Fruit fly (Drosophila melanogaster): ENCODE results near the gene RpS19a.

The RpS19a gene

dm6 chrX:16637106-16637590, 546 bp upstream of the RpS19a start, which contains the start of gene Rok:
Gene Rok (minus strand): TSS chrX:16637414.
- TF ChIP-seq CG12768 (GFP tag; optimal IDR thresholded peaks at IDR 0.05) (no peak), CG7101 (tag; optimal IDR thresholded peaks at IDR 0.05) (no peak), tj (GFP tag; optimal IDR thresholded peaks at IDR 0.05) (peak; percentile 41), cic (GFP tag; optimal IDR thresholded peaks at IDR 0.05) (peak; percentile 30)

DNA sequence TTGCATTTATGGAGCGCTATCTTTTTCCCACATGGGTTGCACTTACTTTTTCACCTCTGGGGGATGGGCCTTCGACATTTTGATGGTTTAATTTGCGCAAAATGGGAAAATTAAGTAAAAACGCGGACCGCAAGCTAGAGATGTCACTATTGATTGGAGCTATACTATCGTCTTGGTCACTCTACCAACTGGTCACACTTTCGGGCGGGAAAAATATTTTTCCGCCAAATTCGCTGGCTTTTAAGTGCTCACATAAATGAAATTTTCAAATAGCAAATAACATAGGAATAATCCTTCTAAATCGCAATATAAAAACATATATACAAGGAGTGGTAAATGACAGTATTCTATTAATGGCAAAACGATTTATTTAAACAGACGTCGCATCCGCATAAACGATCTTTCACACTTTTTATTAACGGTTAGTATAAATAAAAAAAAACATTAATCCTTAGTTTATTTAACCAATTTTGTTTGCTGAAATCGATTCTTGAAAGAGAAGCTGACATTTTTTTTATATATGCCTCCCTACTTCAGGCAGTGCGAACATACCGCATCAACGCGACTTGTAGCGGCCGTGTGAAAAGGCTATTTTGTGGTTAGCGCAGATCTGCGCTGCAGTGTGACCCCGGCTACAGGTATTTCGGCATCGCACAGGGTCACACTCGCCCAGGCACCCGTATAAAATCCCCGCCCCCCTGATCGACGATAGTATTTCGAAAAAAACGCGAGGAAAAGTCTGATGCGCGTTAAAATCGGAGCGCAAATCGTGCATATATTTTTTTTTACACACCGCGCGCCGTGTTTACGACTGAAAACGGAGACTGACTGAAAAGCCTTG, 2.8 kb downstream of the RpS19a start, which contains the start of the genes SNRPG and mthl1:
Gene SNRPG (minus strand): TSS at position 160 of the 841 bp plus-strand sequence.
Gene mthl1 (plus strand): TSS at position 709 of the 841 bp plus-strand sequence.
- TF ChIP-seq tj (GFP tag; optimal IDR thresholded peaks at IDR 0.05) (no peak), CG5204 (GFP tag; optimal IDR thresholded peaks at IDR 0.05) (peak; percentile 81), Hr96 (GFP tag; optimal IDR thresholded peaks at IDR 0.05) (no peak), Clk (GFP tag; optimal IDR thresholded peaks at IDR 0.05) (peak; percentile 52), CG11617 (GFP tag; optimal IDR thresholded peaks at IDR 0.05) (peak; percentile 63), kay (GFP tag; ENCODE audit: borderline replicate concordance) (no peak), cnc (optimal IDR thresholded peaks at IDR 0.05) (no peak), bab1 (GFP tag; optimal IDR thresholded peaks at IDR 0.05) (peak; percentile 58), CG7045 (GFP tag; optimal IDR thresholded peaks at IDR 0.05) (peak; percentile 54), CG1620 (GFP tag; optimal IDR thresholded peaks at IDR 0.05) (peak; percentile 77), CG12768 (GFP tag; optimal IDR thresholded peaks at IDR 0.05) (peak; percentile 73), Mnt (GFP tag; optimal IDR thresholded peaks at IDR 0.05) (peak; percentile 71), ovo (GFP tag; optimal IDR thresholded peaks at IDR 0.05) (peak; percentile 36), CG33017 (tag; optimal IDR thresholded peaks at IDR 0.05) (no peak), Crg-1 (GFP tag; optimal IDR thresholded peaks at IDR 0.05) (peak; percentile 40), CG7101 (tag; optimal IDR thresholded peaks at IDR 0.05) (peak; percentile 73), cic (GFP tag; optimal IDR thresholded peaks at IDR 0.05) (no peak), pad (GFP tag; optimal IDR thresholded peaks at IDR 0.05) (peak; percentile 64), toe (GFP tag; optimal IDR thresholded peaks at IDR 0.05) (peak; percentile 63), CG14711 (tag; optimal IDR thresholded peaks at IDR 0.05) (peak; percentile 63)

DNA sequence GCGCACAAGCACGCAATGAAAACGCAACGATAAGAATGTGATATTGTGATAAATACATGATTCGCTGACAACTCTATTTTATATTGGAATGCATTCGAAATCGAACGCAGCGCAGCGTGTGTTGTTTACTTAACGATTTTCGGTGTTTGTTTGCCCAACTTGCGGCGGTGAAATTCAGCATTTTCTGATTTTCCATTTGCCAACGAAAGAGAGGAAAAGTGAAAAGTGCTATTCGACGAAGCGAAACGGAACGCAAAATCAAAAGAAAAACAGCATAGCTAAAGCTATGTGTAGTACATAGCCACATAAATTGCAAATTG, 3.4 kb downstream of the RpS19a start:
- no peak for TF ChIP-seq CG33017 (tag; optimal IDR thresholded peaks at IDR 0.05)
- no peak for TF ChIP-seq CG14711 (tag; optimal IDR thresholded peaks at IDR 0.05)
- peak; percentile 90 for TF ChIP-seq tj (GFP tag; optimal IDR thresholded peaks at IDR 0.05)

- no peak for TF ChIP-seq Mnt (GFP tag; optimal IDR thresholded peaks at IDR 0.05)
- no peak for TF ChIP-seq CG1620 (GFP tag; optimal IDR thresholded peaks at IDR 0.05)
- TF ChIP-seq Crg-1 (GFP tag; optimal IDR thresholded peaks at IDR 0.05) = no peak
- no peak for TF ChIP-seq toe (GFP tag; optimal IDR thresholded peaks at IDR 0.05)
- no peak for TF ChIP-seq CG12768 (GFP tag; optimal IDR thresholded peaks at IDR 0.05)
- no peak for TF ChIP-seq tj (GFP tag; optimal IDR thresholded peaks at IDR 0.05)
- TF ChIP-seq CG33017 (tag; optimal IDR thresholded peaks at IDR 0.05) = no peak
- TF ChIP-seq CG7101 (tag; optimal IDR thresholded peaks at IDR 0.05) = no peak
- no peak for TF ChIP-seq Hr96 (GFP tag; optimal IDR thresholded peaks at IDR 0.05)
- TF ChIP-seq cic (GFP tag; optimal IDR thresholded peaks at IDR 0.05) = no peak
- TF ChIP-seq CG11617 (GFP tag; optimal IDR thresholded peaks at IDR 0.05) = no peak
- no peak for TF ChIP-seq cnc (optimal IDR thresholded peaks at IDR 0.05)
- no peak for TF ChIP-seq CG14711 (tag; optimal IDR thresholded peaks at IDR 0.05)
- no peak for TF ChIP-seq CG5204 (GFP tag; optimal IDR thresholded peaks at IDR 0.05)
- no peak for TF ChIP-seq bab1 (GFP tag; optimal IDR thresholded peaks at IDR 0.05)
These were observed 5.8 kb downstream of the RpS19a start for dm6 chrX:16643363-16643946.

dm6 chrX:16644535-16645131, 6.9 kb downstream of the RpS19a start:
- no peak for TF ChIP-seq cnc (optimal IDR thresholded peaks at IDR 0.05)
- TF ChIP-seq CG1620 (GFP tag; optimal IDR thresholded peaks at IDR 0.05) = no peak
- TF ChIP-seq CG5204 (GFP tag; optimal IDR thresholded peaks at IDR 0.05) = no peak
- TF ChIP-seq CG12768 (GFP tag; optimal IDR thresholded peaks at IDR 0.05) = no peak
- TF ChIP-seq bab1 (GFP tag; optimal IDR thresholded peaks at IDR 0.05) = no peak
- no peak for TF ChIP-seq CG33017 (tag; optimal IDR thresholded peaks at IDR 0.05)
- no peak for TF ChIP-seq Crg-1 (GFP tag; optimal IDR thresholded peaks at IDR 0.05)
- TF ChIP-seq Hr96 (GFP tag; optimal IDR thresholded peaks at IDR 0.05) = no peak
- TF ChIP-seq kay (GFP tag; ENCODE audit: borderline replicate concordance) = no peak
- no peak for TF ChIP-seq pad (GFP tag; optimal IDR thresholded peaks at IDR 0.05)
- no peak for TF ChIP-seq CG14711 (tag; optimal IDR thresholded peaks at IDR 0.05)
- no peak for TF ChIP-seq Clk (GFP tag; optimal IDR thresholded peaks at IDR 0.05)
- no peak for TF ChIP-seq CG7045 (GFP tag; optimal IDR thresholded peaks at IDR 0.05)
- TF ChIP-seq cic (GFP tag; optimal IDR thresholded peaks at IDR 0.05) = no peak
- no peak for TF ChIP-seq Mnt (GFP tag; optimal IDR thresholded peaks at IDR 0.05)
- TF ChIP-seq ovo (GFP tag; optimal IDR thresholded peaks at IDR 0.05) = no peak

dm6 chrX:16645472-16645871, 7.8 kb downstream of the RpS19a start:
- no peak for TF ChIP-seq CG12768 (GFP tag; optimal IDR thresholded peaks at IDR 0.05)
- TF ChIP-seq Clk (GFP tag; optimal IDR thresholded peaks at IDR 0.05) = no peak
- no peak for TF ChIP-seq cnc (optimal IDR thresholded peaks at IDR 0.05)
- TF ChIP-seq CG1620 (GFP tag; optimal IDR thresholded peaks at IDR 0.05) = no peak
- no peak for TF ChIP-seq Crg-1 (GFP tag; optimal IDR thresholded peaks at IDR 0.05)
- TF ChIP-seq CG33017 (tag; optimal IDR thresholded peaks at IDR 0.05) = no peak
- TF ChIP-seq cic (GFP tag; optimal IDR thresholded peaks at IDR 0.05) = no peak
- TF ChIP-seq CG5204 (GFP tag; optimal IDR thresholded peaks at IDR 0.05) = no peak
- no peak for TF ChIP-seq bab1 (GFP tag; optimal IDR thresholded peaks at IDR 0.05)
- TF ChIP-seq toe (GFP tag; optimal IDR thresholded peaks at IDR 0.05) = no peak
- TF ChIP-seq CG7101 (tag; optimal IDR thresholded peaks at IDR 0.05) = no peak
- TF ChIP-seq Hr96 (GFP tag; optimal IDR thresholded peaks at IDR 0.05) = no peak
- no peak for TF ChIP-seq CG11617 (GFP tag; optimal IDR thresholded peaks at IDR 0.05)
- TF ChIP-seq CG7045 (GFP tag; optimal IDR thresholded peaks at IDR 0.05) = no peak
- TF ChIP-seq kay (GFP tag; ENCODE audit: borderline replicate concordance) = no peak
- no peak for TF ChIP-seq pad (GFP tag; optimal IDR thresholded peaks at IDR 0.05)
